Worm (Caenorhabditis elegans) whole organism, L1 larva: ENCODE results near the gene F20D12.12.

Experiments used
- C16A3.4 ChIP-seq: fragments of 150-350 bp; optimal IDR thresholded peaks from 2 replicates; lab custom pipeline; 2014; ENCODE audit warnings: missing biosample characterization, missing genetic modification characterization
- F16B12.6 ChIP-seq: fragments of 150-350 bp; optimal IDR thresholded peaks from 2 replicates; lab custom pipeline; 2014; ENCODE audit warnings: missing biosample characterization, missing genetic modification characterization
- aha-1 ChIP-seq: fragments of 150-350 bp; optimal IDR thresholded peaks from 2 replicates; lab custom pipeline; 2014; ENCODE audit warnings: missing biosample characterization, missing genetic modification characterization
- alr-1 ChIP-seq: fragments of 200-800 bp; sonication (Bioruptor generic); optimal IDR thresholded peaks from 2 replicates; lab custom pipeline; 2018; ENCODE audit warnings: borderline replicate concordance, mild to moderate bottlenecking, missing genetic modification characterization, missing compliant biosample characterization
- aly-2 ChIP-seq: fragments of 150-350 bp; optimal IDR thresholded peaks from 2 replicates; lab custom pipeline; 2014; ENCODE audit warnings: missing biosample characterization, missing genetic modification characterization
- ama-1 ChIP-seq: fragments of 150-350 bp; optimal IDR thresholded peaks from 2 replicates; lab custom pipeline; 2014
- blmp-1 ChIP-seq: fragments of 150-350 bp; optimal IDR thresholded peaks from 2 replicates; lab custom pipeline; 2014; ENCODE audit warnings: missing biosample characterization, missing genetic modification characterization
- ceh-82 ChIP-seq, 3 experiments: fragments of 150-350 bp in 1 of 3; sonication (generic microtip) in 2 of 3; optimal IDR thresholded peaks; 2 replicates each; lab custom pipeline; 2014 to 2017; ENCODE audit warnings: missing biosample characterization in 3 of 3, missing genetic modification characterization in 3 of 3
- ceh-88 ChIP-seq: fragments of 200-800 bp; sonication (Bioruptor generic); IDR thresholded peaks from 2 replicates; pipeline ENCODE4 v1.3.6; 2022; ENCODE audit warnings: missing genetic modification characterization, missing compliant biosample characterization
- dpl-1 ChIP-seq, 3 experiments: fragments of 150-350 bp in 2 of 3; sonication (generic microtip) in 1 of 3; optimal IDR thresholded peaks; 2 replicates each; lab custom pipeline; 2014 to 2017; ENCODE audit warnings: missing biosample characterization in 3 of 3, missing genetic modification characterization in 3 of 3, missing genetic modification reagents in 3 of 3
- efl-1 ChIP-seq, 4 experiments: fragments of 150-350 bp; optimal IDR thresholded peaks in 3 of 4; peaks in 1 of 4; 1 replicate in 1 of 4; 2 replicates in 3 of 4; lab custom pipeline; 2014; ENCODE audit warnings: missing biosample characterization in 2 of 4, missing genetic modification characterization in 2 of 4, missing genetic modification reagents in 2 of 4
- egl-13 ChIP-seq: sonication (generic microtip); optimal IDR thresholded peaks from 2 replicates; lab custom pipeline; 2016; ENCODE audit warnings: missing genotype, missing genetic modification reagents, missing genetic modification characterization, missing compliant biosample characterization
- elt-2 ChIP-seq: sonication (generic microtip); optimal IDR thresholded peaks from 2 replicates; lab custom pipeline; 2016; ENCODE audit warnings: missing genetic modification characterization, mild to moderate bottlenecking, inconsistent platforms, missing compliant biosample characterization, missing genetic modification reagents
- elt-3 ChIP-seq, 6 experiments: fragments of 150-350 bp in 1 of 6; sonication (generic microtip); optimal IDR thresholded peaks; 2 replicates each; lab custom pipeline; 2017 to 2018; ENCODE audit warnings: missing biosample characterization in 6 of 6, missing genetic modification characterization in 6 of 6, inconsistent platforms in 1 of 6
- fkh-8 ChIP-seq: sonication (generic microtip); optimal IDR thresholded peaks from 2 replicates; lab custom pipeline; 2016; ENCODE audit warnings: mild to moderate bottlenecking, missing genetic modification characterization, missing compliant biosample characterization
- fos-1 ChIP-seq: fragments of 150-350 bp; optimal IDR thresholded peaks from 2 replicates; lab custom pipeline; 2014; ENCODE audit warnings: missing biosample characterization, missing genetic modification characterization
- grh-1 ChIP-seq: fragments of 200-800 bp; sonication (Bioruptor generic); IDR thresholded peaks from 2 replicates; pipeline ENCODE4 v1.3.6; 2022; ENCODE audit warnings: missing genetic modification reagents, missing genetic modification characterization, missing compliant biosample characterization
- lin-14 ChIP-seq: fragments of 200-800 bp; sonication (Bioruptor generic); optimal IDR thresholded peaks from 2 replicates; lab custom pipeline; 2018; ENCODE audit warnings: mild to moderate bottlenecking, missing genetic modification characterization, moderate library complexity, missing compliant biosample characterization
- nhr-11 ChIP-seq: fragments of 150-350 bp; optimal IDR thresholded peaks from 2 replicates; lab custom pipeline; 2014; ENCODE audit warnings: missing biosample characterization, missing genetic modification characterization
- nhr-20 ChIP-seq: sonication (generic microtip); optimal IDR thresholded peaks from 2 replicates; lab custom pipeline; 2016; ENCODE audit warnings: mild to moderate bottlenecking, missing genetic modification characterization, missing compliant biosample characterization
- nhr-71 ChIP-seq: sonication (generic microtip); optimal IDR thresholded peaks from 2 replicates; lab custom pipeline; 2016; ENCODE audit warnings: mild to moderate bottlenecking, missing genetic modification characterization, moderate library complexity, missing compliant biosample characterization
- nhr-77 ChIP-seq: fragments of 150-350 bp; optimal IDR thresholded peaks from 2 replicates; lab custom pipeline; 2014; ENCODE audit warnings: missing biosample characterization, missing genetic modification characterization
- nhr-85 ChIP-seq: sonication (generic microtip); peaks from one replicate; lab custom pipeline; 2016; ENCODE audit warnings: missing genetic modification characterization, inconsistent platforms, missing compliant biosample characterization
- nhr-90 ChIP-seq: sonication (generic microtip); optimal IDR thresholded peaks from 2 replicates; lab custom pipeline; 2016; ENCODE audit warnings: mild to moderate bottlenecking, missing genetic modification characterization, missing compliant biosample characterization; ENCODE audit not compliant: poor library complexity
- pag-3 ChIP-seq: sonication (generic microtip); optimal IDR thresholded peaks from 2 replicates; lab custom pipeline; 2017; ENCODE audit warnings: missing genetic modification characterization, mild to moderate bottlenecking, missing compliant biosample characterization, antibody characterized with exemption, borderline replicate concordance; ENCODE audit not compliant: insufficient read depth
- rnt-1 ChIP-seq: sonication (generic microtip); optimal IDR thresholded peaks from 2 replicates; lab custom pipeline; 2016; ENCODE audit warnings: mild to moderate bottlenecking, missing genetic modification characterization, moderate library complexity, missing compliant biosample characterization
- snu-23 ChIP-seq: sonication (generic microtip); optimal IDR thresholded peaks from 2 replicates; lab custom pipeline; 2016; ENCODE audit warnings: missing genetic modification characterization, missing compliant biosample characterization
- sptf-1 ChIP-seq: fragments of 150-350 bp; optimal IDR thresholded peaks from 2 replicates; lab custom pipeline; 2014; ENCODE audit warnings: missing biosample characterization, missing genetic modification characterization
- unc-62 ChIP-seq: fragments of 150-350 bp; optimal IDR thresholded peaks from 2 replicates; lab custom pipeline; 2014; ENCODE audit warnings: missing biosample characterization, missing genetic modification reagents, missing genetic modification characterization
- unc-86 ChIP-seq: sonication (generic microtip); optimal IDR thresholded peaks from 2 replicates; lab custom pipeline; 2016; ENCODE audit warnings: missing genetic modification characterization, missing compliant biosample characterization
- xbp-1 ChIP-seq: sonication (generic microtip); optimal IDR thresholded peaks from 2 replicates; lab custom pipeline; 2016; ENCODE audit warnings: missing genetic modification characterization, missing compliant biosample characterization

The F20D12.12 gene

DNA sequence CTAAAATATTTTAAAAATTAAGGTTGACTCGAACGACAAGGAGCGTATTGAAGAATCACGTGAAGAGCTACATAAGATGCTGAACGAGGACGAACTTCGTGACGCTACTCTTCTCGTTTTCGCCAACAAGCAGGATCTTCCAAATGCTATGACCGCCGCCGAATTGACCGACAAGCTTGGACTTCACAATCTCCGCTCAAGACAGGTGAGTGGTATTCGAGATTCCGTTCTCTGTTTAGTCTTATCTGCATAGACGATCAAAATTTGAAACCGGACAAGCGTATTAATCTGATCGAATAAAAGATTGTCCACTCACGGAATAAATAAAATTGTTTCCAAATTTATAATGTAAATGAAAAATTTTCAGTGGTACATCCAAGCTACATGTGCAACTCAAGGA is 35.8 kb downstream of the F20D12.12 start:
- TF ChIP-seq lin-14 (GFP tag; lab: Kevin White, UChicago) (peak; percentile 17), nhr-85 (tag; lab: Kevin White, UChicago) (peak; percentile 78), sptf-1 (no peak)

ce11 chrIV:7983728-7984346 is 36.6 kb downstream of the F20D12.12 start:
- TF ChIP-seq xbp-1 (tag; lab: Kevin White, UChicago) (no peak), nhr-71 (tag; lab: Kevin White, UChicago) (peak; percentile 14), nhr-20 (no peak), dpl-1 (GFP tag; optimal IDR thresholded peaks at IDR 0.05; lab: Kevin White, UChicago) (no peak), nhr-90 (tag; lab: Kevin White, UChicago) (peak; percentile 26), aly-2 (tag; lab: Kevin White, UChicago) (peak; percentile 50), rnt-1 (tag; lab: Kevin White, UChicago) (peak; percentile 20), efl-1 (optimal IDR thresholded peaks at IDR 0.05; lab: Kevin White, UChicago) (no peak), efl-1 (GFP tag; optimal IDR thresholded peaks at IDR 0.05 in 1 of 2; lab: Kevin White, UChicago) (peak in 1 of 2 experiments; percentile 90), nhr-85 (tag; lab: Kevin White, UChicago) (peak; percentile 26), grh-1 (GFP tag; lab: Robert Waterston, UW) (no peak), snu-23 (GFP tag; lab: Kevin White, UChicago) (peak; percentile 4), ceh-88 (GFP tag; lab: Robert Waterston, UW) (no peak)
- TF ChIP-seq, all 84 proteins: peak for 7

DNA sequence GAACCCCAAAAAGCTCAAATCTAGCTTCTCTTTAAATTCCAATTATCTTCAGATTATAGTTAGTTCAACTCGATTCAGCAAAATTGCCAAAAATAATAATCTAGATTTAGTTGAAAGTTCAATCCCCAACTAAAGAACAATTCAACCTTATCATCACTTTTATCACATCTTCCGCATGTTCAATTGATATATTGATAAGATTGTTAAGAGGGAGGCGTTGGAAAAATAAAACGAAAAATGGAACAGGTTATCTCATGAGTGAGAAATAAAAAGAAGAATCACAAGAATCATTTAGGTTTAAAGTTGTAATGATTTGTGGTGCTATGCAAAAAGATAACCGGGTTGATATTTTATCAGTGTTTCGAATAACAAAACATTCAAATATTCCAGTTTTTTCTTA is 38.5 kb downstream of the F20D12.12 start:
- TF ChIP-seq egl-13 (tag; lab: Kevin White, UChicago) (no peak), alr-1 (tag; lab: Kevin White, UChicago) (no peak), nhr-11 (no peak), fkh-8 (tag; lab: Kevin White, UChicago) (no peak), elt-3 (tag; optimal IDR thresholded peaks at IDR 0.05; lab: Kevin White, UChicago) (peak in 5 of 6 experiments; percentile 31 to 99 (median 85)), nhr-85 (tag; lab: Kevin White, UChicago) (no peak), blmp-1 (tag; lab: Kevin White, UChicago) (peak; percentile 55), ama-1 (lab: Kevin White, UChicago) (no peak), elt-2 (tag; lab: Kevin White, UChicago) (peak; percentile 2)

- TF ChIP-seq nhr-77 (tag; lab: Kevin White, UChicago) (no peak), unc-62 (GFP tag; lab: Kevin White, UChicago) (no peak), C16A3.4 (no peak), F16B12.6 (tag; lab: Kevin White, UChicago) (no peak), nhr-90 (tag; lab: Kevin White, UChicago) (no peak), fos-1 (tag; lab: Kevin White, UChicago) (no peak), unc-86 (tag; lab: Kevin White, UChicago) (no peak), ceh-82 (tag; optimal IDR thresholded peaks at IDR 0.05; lab: Kevin White, UChicago) (no peak), nhr-20 (no peak), aha-1 (no peak)
Observed at ce11 chrIV:7987083-7987482, 39.8 kb downstream of the F20D12.12 start, which contains the start of gene mec-17. TSS of gene mec-17 (minus strand) at chrIV:7987183.

- TF ChIP-seq C16A3.4, result no peak
- TF ChIP-seq dpl-1 (GFP tag; optimal IDR thresholded peaks at IDR 0.05; lab: Kevin White, UChicago), result no peak
Observed at ce11 chrIV:7988385-7988784, 41.1 kb downstream of the F20D12.12 start, which contains the start of gene col-115. TSS of gene col-115 (plus strand) at chrIV:7988685.

DNA sequence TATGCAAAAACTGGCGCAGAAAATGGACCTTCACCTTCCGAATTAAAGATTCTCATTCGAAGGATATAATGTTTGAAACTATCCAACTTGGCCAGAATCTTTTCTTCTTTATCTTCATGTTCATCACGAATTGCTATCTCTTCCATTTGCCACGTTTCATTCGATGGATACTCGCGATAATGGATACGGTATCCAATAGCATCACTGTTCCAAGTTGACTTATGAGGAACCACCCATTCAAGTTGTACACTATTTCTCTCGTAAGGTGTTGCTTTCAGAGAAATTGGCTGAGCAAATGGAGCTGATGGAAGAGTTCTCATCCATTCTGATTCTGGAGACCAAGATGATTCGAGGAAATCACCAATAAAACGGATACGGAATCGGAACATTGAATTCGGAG is 47.5 kb downstream of the F20D12.12 start:
- TF ChIP-seq pag-3 (tag; lab: Kevin White, UChicago), result no peak
- no peak for TF ChIP-seq efl-1 (optimal IDR thresholded peaks at IDR 0.05; lab: Kevin White, UChicago)
- peak in 1 of 2 experiments; percentile 51 for TF ChIP-seq efl-1 (GFP tag; optimal IDR thresholded peaks at IDR 0.05 in 1 of 2; lab: Kevin White, UChicago)
